Worm (Caenorhabditis elegans) whole organism, late embryonic: ENCODE results near the gene oxy-4.

Source experiments
- ceh-18 ChIP-seq: sonication (generic microtip); optimal IDR thresholded peaks from 2 replicates; lab custom pipeline; 2016; ENCODE audit warnings: missing genetic modification characterization, missing compliant biosample characterization
- che-1 ChIP-seq: sonication (generic microtip); optimal IDR thresholded peaks from 2 replicates; lab custom pipeline; 2016; ENCODE audit warnings: mild to moderate bottlenecking, missing genetic modification characterization, missing compliant biosample characterization
- dmd-4 ChIP-seq: sonication (generic microtip); optimal IDR thresholded peaks from 2 replicates; lab custom pipeline; 2016; ENCODE audit warnings: borderline replicate concordance, missing genetic modification characterization, missing compliant biosample characterization
- elt-4 ChIP-seq: sonication (generic microtip); optimal IDR thresholded peaks from 2 replicates; lab custom pipeline; 2016; ENCODE audit warnings: missing genetic modification characterization, missing compliant biosample characterization
- hlh-6 ChIP-seq: sonication (generic microtip); optimal IDR thresholded peaks from 2 replicates; lab custom pipeline; 2016; ENCODE audit warnings: missing genotype, missing genetic modification characterization, missing compliant biosample characterization
- mec-3 ChIP-seq: sonication (generic microtip); optimal IDR thresholded peaks from 2 replicates; lab custom pipeline; 2016; ENCODE audit warnings: borderline replicate concordance, missing genetic modification characterization, missing compliant biosample characterization
- tbx-7 ChIP-seq: sonication (generic microtip); optimal IDR thresholded peaks from 2 replicates; lab custom pipeline; 2016; ENCODE audit warnings: missing genotype, missing genetic modification characterization, missing compliant biosample characterization

ce11 chrIII:5162820-5163631 lies 4.5 kb upstream of the oxy-4 start, which contains the start of gene gars-1:
- TF ChIP-seq elt-4 (no peak), che-1 (tag; lab: Kevin White, UChicago) (no peak), dmd-4 (tag; lab: Kevin White, UChicago) (no peak), ceh-18 (tag; lab: Kevin White, UChicago) (no peak), hlh-6 (tag; lab: Kevin White, UChicago) (no peak), mec-3 (tag; lab: Kevin White, UChicago) (no peak), tbx-7 (tag; lab: Kevin White, UChicago) (no peak)
